Fruit fly (Drosophila melanogaster): Measurements from ENCODE around the gene CG33725.

dm6 chr3L:12433710-12434109, 48.7 kb upstream of the CG33725 start:
- no peak for TF ChIP-seq psq (optimal IDR thresholded peaks at IDR 0.05)
- TF ChIP-seq h (optimal IDR thresholded peaks at IDR 0.05) = no peak
- TF ChIP-seq Myc (optimal IDR thresholded peaks at IDR 0.05) = no peak
- TF ChIP-seq ttk (optimal IDR thresholded peaks at IDR 0.05) = no peak
